Fruit fly (Drosophila melanogaster): Measurements from ENCODE around the gene TotE.
A peak's percentile ranks its signal among the peaks of the same experiment; 100 is the strongest.

TotE gene

DNA sequence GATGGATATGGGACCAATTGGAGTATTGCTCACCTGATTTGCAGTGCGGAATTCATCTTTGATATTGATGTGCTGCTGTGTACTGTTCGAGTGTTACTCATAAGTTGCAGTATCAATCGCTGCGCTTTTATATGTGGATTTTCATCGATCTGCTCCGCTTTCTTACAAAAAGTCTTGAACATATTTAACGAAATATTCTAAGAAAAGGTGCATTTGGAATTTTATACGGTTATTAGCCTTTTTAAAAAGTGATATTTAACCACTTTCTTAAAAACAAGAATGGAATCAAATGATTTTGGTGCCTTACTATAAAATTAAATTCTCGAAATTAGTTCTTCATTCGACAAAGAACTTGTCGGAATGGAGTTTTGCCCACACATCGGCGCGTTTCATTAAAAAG is at the start of gene TotE:
TotE (minus strand) TSS at position 101 of the 400 bp plus-strand sequence.
- TF ChIP-seq woc (GFP tag; optimal IDR thresholded peaks at IDR 0.05) (no peak), OdsH (GFP tag; optimal IDR thresholded peaks at IDR 0.05) (no peak), ey (GFP tag; optimal IDR thresholded peaks at IDR 0.05) (no peak), Sp1 (GFP tag; optimal IDR thresholded peaks at IDR 0.05) (no peak), GATAd (GFP tag; optimal IDR thresholded peaks at IDR 0.05) (no peak)

DNA sequence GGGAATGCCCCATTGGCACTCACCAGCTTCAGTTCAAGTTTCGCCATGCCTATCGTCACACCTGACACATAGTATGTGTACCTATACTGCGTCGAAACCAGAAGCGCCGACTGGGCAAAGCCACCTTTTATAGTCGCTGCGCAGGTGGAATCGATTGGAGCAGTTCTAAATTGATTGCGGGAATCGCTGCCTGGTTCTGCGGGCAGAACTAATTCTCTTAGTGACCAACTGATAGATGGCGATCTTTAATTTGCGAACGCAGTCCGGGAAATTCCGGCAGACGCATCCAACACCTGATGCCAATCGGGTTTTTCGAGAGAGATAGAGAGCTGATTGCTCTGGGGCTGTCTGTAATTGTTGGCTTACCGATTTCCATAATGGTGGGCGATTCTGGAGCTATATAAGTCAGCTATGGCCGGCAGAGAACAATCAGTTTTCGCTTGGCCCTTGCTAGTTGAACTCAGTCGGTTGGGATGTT is 49.0 kb upstream of the TotE start, which contains the start of the genes CG13965 and CG16772:
CG13965 (minus strand) TSS at position 101 of the 478 bp plus-strand sequence.
CG16772 (plus strand) TSS at position 428 of the 478 bp plus-strand sequence.
- no peak for TF ChIP-seq OdsH (GFP tag; optimal IDR thresholded peaks at IDR 0.05)
- no peak for TF ChIP-seq br (GFP tag; optimal IDR thresholded peaks at IDR 0.05)
- no peak for TF ChIP-seq Hr83 (GFP tag; optimal IDR thresholded peaks at IDR 0.05; ENCODE audit: poor library complexity, severe bottlenecking)
- no peak for TF ChIP-seq Mio (GFP tag; optimal IDR thresholded peaks at IDR 0.05)
- no peak for TF ChIP-seq Hr78 (GFP tag; optimal IDR thresholded peaks at IDR 0.05)
- TF ChIP-seq HLH106 (tag; optimal IDR thresholded peaks at IDR 0.05), result no peak
- TF ChIP-seq dl (GFP tag; optimal IDR thresholded peaks at IDR 0.05; ENCODE audit: insufficient read depth in 1 of 2, partially characterized antibody in 2 of 2), result no peak
- TF ChIP-seq foxo (GFP tag; optimal IDR thresholded peaks at IDR 0.05), result no peak
- TF ChIP-seq N (GFP tag; optimal IDR thresholded peaks at IDR 0.05), result no peak
- TF ChIP-seq GATAd (GFP tag; optimal IDR thresholded peaks at IDR 0.05), result no peak

DNA sequence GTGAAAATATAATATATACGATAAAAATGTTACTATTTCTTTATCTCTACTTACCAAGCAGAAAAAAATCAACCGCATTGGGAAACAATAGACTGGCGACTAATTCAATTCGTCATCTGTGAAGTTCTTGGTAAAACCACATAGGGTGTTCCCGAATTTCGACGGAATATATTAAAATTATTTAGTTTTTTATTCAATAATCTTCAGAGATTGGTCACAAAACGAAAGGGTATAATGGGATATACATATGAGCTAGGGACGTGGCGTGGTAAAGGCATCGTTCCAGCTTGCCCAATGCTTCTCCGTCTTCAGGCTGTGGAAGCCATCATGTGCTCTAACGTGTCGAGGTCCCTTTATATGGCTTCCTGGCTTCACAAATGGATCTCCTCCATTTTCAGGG is 48.3 kb upstream of the TotE start, which contains the start of gene CG42866:
CG42866 (minus strand) TSS at position 101 of the 400 bp plus-strand sequence.
- TF ChIP-seq Hr78 (GFP tag; optimal IDR thresholded peaks at IDR 0.05) (no peak), Myc (optimal IDR thresholded peaks at IDR 0.05) (no peak), dl (GFP tag; optimal IDR thresholded peaks at IDR 0.05; ENCODE audit: insufficient read depth in 1 of 2, partially characterized antibody in 2 of 2) (no peak), dsf (GFP tag; optimal IDR thresholded peaks at IDR 0.05; ENCODE audit: borderline replicate concordance) (no peak), GATAd (GFP tag; optimal IDR thresholded peaks at IDR 0.05) (no peak), CG32264 (GFP tag; optimal IDR thresholded peaks at IDR 0.05) (no peak), Mio (GFP tag; optimal IDR thresholded peaks at IDR 0.05) (no peak), h (GFP tag; optimal IDR thresholded peaks at IDR 0.05) (no peak)

DNA sequence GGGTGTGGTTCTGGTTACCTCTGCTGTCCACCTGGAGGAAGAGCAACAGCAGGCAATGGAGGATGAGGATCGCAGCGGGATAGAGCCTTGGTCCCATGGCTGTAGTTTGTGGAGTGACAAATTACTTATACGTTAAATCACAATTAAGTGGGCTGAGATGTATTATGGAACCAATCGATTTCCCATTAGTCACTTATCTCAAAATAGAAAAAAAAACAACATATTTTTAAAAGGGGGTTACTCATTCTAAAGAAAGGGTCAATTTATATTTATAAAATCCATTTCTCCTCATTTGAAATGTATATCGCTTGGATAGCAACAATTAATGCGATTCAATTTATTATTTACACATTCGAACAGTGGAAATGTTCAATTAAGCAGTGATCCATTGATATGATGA is 47.6 kb upstream of the TotE start, which contains the start of gene CG34051:
CG34051 (minus strand) TSS at position 101 of the 400 bp plus-strand sequence.
- TF ChIP-seq Rel (GFP tag; optimal IDR thresholded peaks at IDR 0.05) (no peak), Rel (tag; optimal IDR thresholded peaks at IDR 0.05) (no peak)

DNA sequence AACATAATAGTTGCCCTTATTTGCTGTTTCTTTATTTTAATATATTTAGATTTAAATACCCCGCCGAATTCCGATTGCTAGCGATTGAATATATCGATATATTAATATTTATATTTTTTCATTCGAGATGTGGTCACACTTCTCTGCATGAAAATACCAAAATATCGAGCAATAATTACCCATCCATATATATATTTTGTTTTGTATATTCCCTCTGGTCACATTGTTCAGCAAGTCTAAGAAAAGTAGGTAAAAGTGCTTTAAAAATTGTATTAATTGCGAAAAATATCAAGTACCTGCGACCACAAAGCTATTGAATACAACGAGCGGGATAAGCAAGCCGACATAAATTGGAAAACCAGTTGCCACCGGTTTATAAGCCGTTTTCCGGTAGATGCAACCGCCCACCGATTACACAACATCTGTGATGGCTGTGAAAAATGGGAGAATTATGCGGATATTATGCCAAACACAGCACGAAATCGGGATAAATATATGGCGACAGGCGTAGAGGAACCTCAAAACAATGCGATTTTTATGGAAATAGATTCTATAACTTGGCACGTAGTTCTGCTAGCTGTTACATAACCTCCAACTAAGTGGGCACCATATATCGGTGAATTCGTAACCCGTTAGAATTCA is 45.3 kb upstream of the TotE start, which contains the start of gene COX4:
COX4 (plus strand) TSS at position 194 of the 642 bp plus-strand sequence.
- TF ChIP-seq br (GFP tag; optimal IDR thresholded peaks at IDR 0.05), result no peak
- TF ChIP-seq Vsx2 (GFP tag; optimal IDR thresholded peaks at IDR 0.05; ENCODE audit: partially characterized antibody), result peak; percentile 57
- no peak for TF ChIP-seq lola (GFP tag; optimal IDR thresholded peaks at IDR 0.05)
- peak; percentile 43 for TF ChIP-seq sage (GFP tag; optimal IDR thresholded peaks at IDR 0.05)

DNA sequence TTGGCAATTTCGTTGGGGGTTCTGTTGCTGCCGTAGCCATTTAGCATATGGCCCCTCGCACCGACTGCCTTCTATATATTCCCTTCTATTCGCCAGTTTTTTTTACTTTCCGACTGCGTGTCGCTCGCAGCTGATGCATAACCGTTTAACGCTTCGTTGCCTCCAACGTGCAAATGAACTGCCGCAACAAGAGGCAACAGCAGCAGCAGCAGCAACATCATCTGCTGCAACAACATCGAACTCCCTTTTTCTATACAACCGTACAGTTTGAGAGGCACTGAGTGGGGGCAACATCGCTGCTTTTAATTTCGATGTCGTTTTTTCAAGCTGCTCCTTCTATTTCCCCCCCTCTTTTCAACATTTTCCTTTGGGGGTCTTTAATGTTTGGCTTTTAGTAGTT is 38.9 kb upstream of the TotE start:
- TF ChIP-seq psq (GFP tag; optimal IDR thresholded peaks at IDR 0.05), result no peak
- TF ChIP-seq HLH106 (tag; optimal IDR thresholded peaks at IDR 0.05), result no peak

DNA sequence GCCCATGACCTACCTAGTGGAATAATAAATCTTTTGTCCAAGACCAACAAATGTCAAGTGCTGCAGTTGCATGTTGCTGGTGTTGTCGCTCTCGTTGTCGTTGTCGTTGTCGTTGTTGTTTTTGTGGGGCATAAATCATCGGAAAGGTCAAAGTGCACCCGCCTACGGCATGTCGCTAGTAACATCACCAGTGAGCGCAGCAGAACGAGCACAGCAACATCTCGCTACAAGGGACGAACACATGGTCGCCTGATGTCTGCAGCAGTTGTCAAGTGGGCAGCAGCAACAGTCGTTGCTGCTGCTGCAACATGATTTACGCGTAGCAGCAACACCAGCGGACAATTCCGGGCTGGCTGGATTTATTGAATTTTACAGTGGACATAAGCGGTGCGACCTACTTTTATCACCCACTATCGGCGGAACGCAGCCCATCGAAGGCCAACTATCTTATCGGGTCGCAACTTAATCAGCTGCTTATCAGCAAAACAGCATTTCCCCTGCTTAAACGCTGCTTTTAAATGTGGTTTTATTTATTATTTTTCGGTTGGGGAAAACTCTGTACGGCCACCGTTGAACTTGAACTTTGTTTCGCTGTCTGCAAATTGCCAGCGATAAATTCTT is 38.3 kb upstream of the TotE start:
- TF ChIP-seq CG32264 (GFP tag; optimal IDR thresholded peaks at IDR 0.05) (no peak), fru (GFP tag; optimal IDR thresholded peaks at IDR 0.05) (no peak), Hr83 (GFP tag; optimal IDR thresholded peaks at IDR 0.05; ENCODE audit: poor library complexity, severe bottlenecking) (no peak), sage (GFP tag; optimal IDR thresholded peaks at IDR 0.05) (no peak), Hnf4 (GFP tag; optimal IDR thresholded peaks at IDR 0.05) (no peak), CrebA (GFP tag; optimal IDR thresholded peaks at IDR 0.05; ENCODE audit: borderline replicate concordance) (no peak), Dif (GFP tag; optimal IDR thresholded peaks at IDR 0.05; ENCODE audit: partially characterized antibody) (no peak), N (GFP tag; optimal IDR thresholded peaks at IDR 0.05) (no peak), Hr78 (GFP tag; optimal IDR thresholded peaks at IDR 0.05) (no peak), Vsx2 (GFP tag; optimal IDR thresholded peaks at IDR 0.05; ENCODE audit: partially characterized antibody) (no peak), ey (GFP tag; optimal IDR thresholded peaks at IDR 0.05) (no peak), Mio (GFP tag; optimal IDR thresholded peaks at IDR 0.05) (no peak), Rel (GFP tag; optimal IDR thresholded peaks at IDR 0.05) (no peak), Rel (tag; optimal IDR thresholded peaks at IDR 0.05) (no peak), br (GFP tag; optimal IDR thresholded peaks at IDR 0.05) (no peak), lola (GFP tag; optimal IDR thresholded peaks at IDR 0.05) (no peak), h (GFP tag; optimal IDR thresholded peaks at IDR 0.05) (no peak), GATAd (GFP tag; optimal IDR thresholded peaks at IDR 0.05) (no peak)

Measured in whole organism, wandering third instar larva.